Worm (Caenorhabditis elegans) whole organism, mixed stage, embryonic: ENCODE measurements around the gene sap-49.

Experiments used
- elt-3 ChIP-seq: fragments of 150-350 bp; optimal IDR thresholded peaks from 2 replicates; lab custom pipeline; 2014; ENCODE audit warnings: missing biosample characterization, missing genetic modification characterization
- flh-1 ChIP-seq: fragments of 200-800 bp; sonication (Bioruptor generic); optimal IDR thresholded peaks from 2 replicates; lab custom pipeline; 2018; ENCODE audit warnings: mild to moderate bottlenecking, missing genetic modification characterization, moderate library complexity, missing compliant biosample characterization
- mab-5 ChIP-seq: fragments of 150-350 bp; optimal IDR thresholded peaks from 2 replicates; lab custom pipeline; 2014; ENCODE audit warnings: missing biosample characterization, missing genetic modification characterization
- mep-1 ChIP-seq: fragments of 150-350 bp; optimal IDR thresholded peaks from 2 replicates; lab custom pipeline; 2017; ENCODE audit warnings: missing biosample characterization, missing genetic modification reagents, missing genetic modification characterization, inconsistent platforms
- nhr-2 ChIP-seq: fragments of 150-350 bp; optimal IDR thresholded peaks from 2 replicates; lab custom pipeline; 2014; ENCODE audit warnings: missing biosample characterization, missing genetic modification characterization
- nhr-237 ChIP-seq: fragments of 150-350 bp; optimal IDR thresholded peaks from 2 replicates; lab custom pipeline; 2014; ENCODE audit warnings: missing biosample characterization, missing genetic modification characterization
- nhr-28 ChIP-seq: fragments of 150-350 bp; optimal IDR thresholded peaks from 2 replicates; lab custom pipeline; 2014; ENCODE audit warnings: missing biosample characterization, missing genetic modification characterization
- nhr-76 ChIP-seq: sonication (generic microtip); optimal IDR thresholded peaks from 2 replicates; lab custom pipeline; 2017; ENCODE audit warnings: missing biosample characterization, missing genetic modification characterization
- pha-4 ChIP-seq: fragments of 150-350 bp; optimal IDR thresholded peaks from 2 replicates; lab custom pipeline; 2018; ENCODE audit warnings: missing biosample characterization, missing genetic modification reagents, missing genetic modification characterization
- snpc-4 ChIP-seq: fragments of 150-350 bp; optimal IDR thresholded peaks from 2 replicates; lab custom pipeline; 2014; ENCODE audit warnings: missing biosample characterization, missing genetic modification characterization
- ztf-11 ChIP-seq: fragments of 150-350 bp; optimal IDR thresholded peaks from 2 replicates; lab custom pipeline; 2014; ENCODE audit warnings: missing biosample characterization, missing genetic modification characterization

- TF ChIP-seq nhr-76 (tag; lab: Kevin White, UChicago) (no peak), nhr-2 (no peak), nhr-237 (tag; lab: Kevin White, UChicago) (no peak), nhr-28 (no peak), ztf-11 (no peak), mep-1 (tag; lab: Kevin White, UChicago) (no peak), flh-1 (GFP tag; lab: Kevin White, UChicago) (no peak), snpc-4 (tag; lab: Kevin White, UChicago) (no peak), mab-5 (tag; lab: Kevin White, UChicago) (no peak), pha-4 (tag; lab: Kevin White, UChicago) (no peak), elt-3 (tag; lab: Kevin White, UChicago) (no peak)
Measured at ce11 chrII:8078041-8078440, 42.5 kb upstream of the sap-49 start, which contains the start of gene K02C4.5.
